Fruit fly (Drosophila melanogaster): ENCODE measurements around the gene CG14511.

- TF ChIP-seq Sin3A (optimal IDR thresholded peaks at IDR 0.05): no peak
- no peak for TF ChIP-seq ttk (optimal IDR thresholded peaks at IDR 0.05)
- TF ChIP-seq insv (optimal IDR thresholded peaks at IDR 0.05): no peak
- TF ChIP-seq psq (optimal IDR thresholded peaks at IDR 0.05): no peak
- TF ChIP-seq h (optimal IDR thresholded peaks at IDR 0.05): no peak
- no peak for TF ChIP-seq Myc (optimal IDR thresholded peaks at IDR 0.05)
Observed at dm6 chr3R:29138407-29138806, 8.3 kb downstream of the CG14511 start, which contains the start of the genes Alg13 and superdeath.

All from Kc167 (cell line).